Worm (Caenorhabditis elegans): ENCODE data around the gene F17E9.5.

F17E9.5 gene

DNA sequence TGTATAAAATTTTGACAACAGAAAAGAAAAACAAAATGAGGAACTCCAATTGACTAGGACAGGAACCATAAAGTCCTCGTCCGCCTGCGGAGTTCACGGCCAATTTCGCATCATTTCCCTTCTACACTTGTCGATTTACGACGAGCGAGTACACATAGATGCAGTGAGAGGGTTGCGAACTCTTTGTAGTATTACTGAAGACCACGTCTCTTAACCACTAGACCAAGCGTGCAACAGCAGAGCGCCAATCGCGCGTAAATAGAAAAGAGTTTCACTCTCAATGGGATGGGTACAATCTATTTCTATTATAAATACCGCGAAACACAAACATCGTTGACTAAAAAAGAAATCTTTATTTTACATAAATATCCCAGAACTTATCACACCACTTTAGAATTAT is 29.8 kb downstream of the F17E9.5 start (continued):
- TF ChIP-seq unc-62 (GFP tag; optimal IDR thresholded peaks at IDR 0.05) (no peak), ztf-4 (tag; optimal IDR thresholded peaks at IDR 0.05) (peak; percentile 53), ces-1 (GFP tag; optimal IDR thresholded peaks at IDR 0.05) (no peak), mep-1 (tag; optimal IDR thresholded peaks at IDR 0.05) (peak; percentile 94), xbp-1 (tag; optimal IDR thresholded peaks at IDR 0.05) (peak; percentile 85), ceh-82 (tag; optimal IDR thresholded peaks at IDR 0.05) (peak; percentile 48 to 88 (median 67)), ets-5 (GFP tag; IDR thresholded peaks at IDR 0.05) (no peak), ceh-88 (GFP tag; IDR thresholded peaks at IDR 0.05) (peak; percentile 63), tbx-2 (tag; optimal IDR thresholded peaks at IDR 0.05) (peak; percentile 76), unc-86 (tag; optimal IDR thresholded peaks at IDR 0.05) (peak; percentile 25), zip-4 (GFP tag; optimal IDR thresholded peaks at IDR 0.05) (peak; percentile 44), nhr-76 (tag; optimal IDR thresholded peaks at IDR 0.05) (no peak), lin-35 (GFP tag; optimal IDR thresholded peaks at IDR 0.05) (peak; percentile 78 to 88)

DNA sequence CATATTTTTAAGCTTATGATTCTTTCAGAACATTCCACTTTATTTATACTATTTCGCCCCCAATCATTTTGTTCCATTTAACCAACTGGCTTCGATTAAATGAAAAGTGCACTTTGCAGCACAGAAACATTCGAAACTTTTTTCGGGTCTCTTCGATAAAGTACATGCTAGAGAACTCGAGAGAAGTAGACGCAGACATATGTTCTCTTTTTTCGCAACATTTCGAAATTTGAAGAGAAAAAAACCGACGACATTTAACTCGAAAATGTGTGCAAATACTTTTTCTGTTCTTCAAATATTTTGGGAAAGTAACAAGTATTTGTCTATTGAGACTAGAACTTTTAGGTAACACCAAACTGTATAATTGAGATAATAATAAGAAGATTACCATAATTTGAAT is 31.3 kb downstream of the F17E9.5 start:
- TF ChIP-seq mef-2 (tag; optimal IDR thresholded peaks at IDR 0.05) = no peak
- no peak for TF ChIP-seq ztf-4 (tag; optimal IDR thresholded peaks at IDR 0.05)
- TF ChIP-seq sptf-1 (tag; optimal IDR thresholded peaks at IDR 0.05) = no peak
- no peak for TF ChIP-seq ceh-90 (tag; optimal IDR thresholded peaks at IDR 0.05)
- TF ChIP-seq nhr-237 (tag; optimal IDR thresholded peaks at IDR 0.05) = no peak
- no peak for TF ChIP-seq aha-1 (tag; optimal IDR thresholded peaks at IDR 0.05)
- TF ChIP-seq mep-1 (tag; optimal IDR thresholded peaks at IDR 0.05) = peak; percentile 36
- no peak for TF ChIP-seq pag-3 (tag; optimal IDR thresholded peaks at IDR 0.05; ENCODE audit: borderline replicate concordance, insufficient read depth)
- peak; percentile 72 for TF ChIP-seq skn-1 (tag; optimal IDR thresholded peaks at IDR 0.05)
- TF ChIP-seq hlh-4 (tag; optimal IDR thresholded peaks at IDR 0.05) = no peak
- no peak for TF ChIP-seq lin-39 (tag; optimal IDR thresholded peaks at IDR 0.05)
- no peak for TF ChIP-seq elt-2 (tag; optimal IDR thresholded peaks at IDR 0.05)
- peak in 1 of 2 experiments; percentile 32 for TF ChIP-seq lsy-2 (tag; optimal IDR thresholded peaks at IDR 0.05)
- TF ChIP-seq nhr-47 (tag; optimal IDR thresholded peaks at IDR 0.05) = no peak
- no peak for TF ChIP-seq dpl-1 (GFP tag; optimal IDR thresholded peaks at IDR 0.05)
- no peak for TF ChIP-seq sup-37 (GFP tag; optimal IDR thresholded peaks at IDR 0.05)
- TF ChIP-seq Y116A8C.19 (tag; optimal IDR thresholded peaks at IDR 0.05; ENCODE audit: borderline replicate concordance) = no peak
- no peak for TF ChIP-seq pqm-1 (tag; optimal IDR thresholded peaks at IDR 0.05)
- TF ChIP-seq nhr-28 (tag; optimal IDR thresholded peaks at IDR 0.05) = no peak
- TF ChIP-seq F16B12.6 (tag; optimal IDR thresholded peaks at IDR 0.05) = no peak
- no peak for TF ChIP-seq irx-1 (tag; optimal IDR thresholded peaks at IDR 0.05)
- no peak for TF ChIP-seq unc-98 (GFP tag; IDR thresholded peaks at IDR 0.05)
- TF ChIP-seq efl-1 (optimal IDR thresholded peaks at IDR 0.05) = peak in 1 of 2 experiments; percentile 27
- TF ChIP-seq efl-1 (GFP tag; optimal IDR thresholded peaks at IDR 0.05 in 1 of 2) = no peak
- TF ChIP-seq hpl-2 (GFP tag; optimal IDR thresholded peaks at IDR 0.05) = no peak
- TF ChIP-seq nhr-77 (tag; optimal IDR thresholded peaks at IDR 0.05) = peak; percentile 38
- no peak for TF ChIP-seq ceh-63 (GFP tag; optimal IDR thresholded peaks at IDR 0.05)
- no peak for TF ChIP-seq tlp-1 (tag; optimal IDR thresholded peaks at IDR 0.05)
- TF ChIP-seq nhr-90 (tag; optimal IDR thresholded peaks at IDR 0.05; ENCODE audit: poor library complexity) = no peak
- TF ChIP-seq dsc-1 (tag; optimal IDR thresholded peaks at IDR 0.05) = peak; percentile 58
- no peak for TF ChIP-seq unc-130 (tag; optimal IDR thresholded peaks at IDR 0.05)
- no peak for TF ChIP-seq xbp-1 (tag; optimal IDR thresholded peaks at IDR 0.05)
- no peak for TF ChIP-seq zip-4 (GFP tag; optimal IDR thresholded peaks at IDR 0.05)
- TF ChIP-seq nhr-20 (tag; optimal IDR thresholded peaks at IDR 0.05) = no peak
- TF ChIP-seq C04F5.9 (tag; optimal IDR thresholded peaks at IDR 0.05) = no peak
- TF ChIP-seq nhr-11 (tag; optimal IDR thresholded peaks at IDR 0.05) = no peak
- TF ChIP-seq swsn-7 (tag; optimal IDR thresholded peaks at IDR 0.05) = no peak
- TF ChIP-seq rnt-1 (tag; optimal IDR thresholded peaks at IDR 0.05) = peak; percentile 12
- no peak for TF ChIP-seq zag-1 (tag; optimal IDR thresholded peaks at IDR 0.05)
- no peak for TF ChIP-seq unc-30 (tag; optimal IDR thresholded peaks at IDR 0.05)
- TF ChIP-seq mdl-1 (tag; optimal IDR thresholded peaks at IDR 0.05) = no peak
- no peak for TF ChIP-seq egl-13 (tag; optimal IDR thresholded peaks at IDR 0.05)
- no peak for TF ChIP-seq alr-1 (tag; optimal IDR thresholded peaks at IDR 0.05; ENCODE audit: borderline replicate concordance)
- no peak for TF ChIP-seq grh-1 (GFP tag; IDR thresholded peaks at IDR 0.05)
